Fruit fly (Drosophila melanogaster) S2 (cell line): Measurements from ENCODE around the gene TfIIEbeta.

ENCODE experiments used
- CG8478 ChIP-seq: fragments of >200 bp; optimal IDR thresholded peaks from 2 replicates; lab custom pipeline; 2018
- CTCF ChIP-seq, 2 experiments: fragments of >200 bp; optimal IDR thresholded peaks; 2 replicates each; lab custom pipeline; 2018

DNA sequence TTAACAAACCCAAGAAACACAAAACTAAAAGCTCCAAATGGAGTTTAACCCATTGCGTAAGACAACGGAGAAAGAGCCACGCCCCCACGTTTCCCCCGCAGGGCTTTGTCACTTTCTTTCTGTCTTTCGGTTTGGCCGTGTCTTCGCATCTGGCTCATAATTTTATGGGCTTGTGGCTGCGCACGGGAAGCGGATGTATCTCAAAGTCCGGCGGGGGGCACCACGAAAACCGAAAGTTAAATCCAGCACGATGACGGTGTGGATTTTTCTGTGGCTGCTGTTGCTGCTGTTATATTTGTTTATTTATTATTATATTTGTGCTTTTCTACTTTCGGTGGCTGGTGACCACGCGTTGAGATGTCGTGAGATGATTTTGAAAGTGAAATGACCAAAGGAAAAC lies 9.9 kb downstream of the TfIIEbeta start:
- no peak for TF ChIP-seq CG8478
- TF ChIP-seq CTCF (optimal IDR thresholded peaks at IDR 0.05; lab: Kevin White, UChicago) = no peak
